Fruit fly (Drosophila melanogaster) whole organism: ENCODE data around the gene CG7332.
A peak's percentile ranks its signal among the peaks of the same experiment; 100 is the strongest.

ENCODE experiments used
- CG8478 ChIP-seq: fragments of >200 bp; optimal IDR thresholded peaks from 2 replicates; lab custom pipeline; 2018; ENCODE audit warnings: inconsistent platforms
- Dll ChIP-seq: fragments of >200 bp; optimal IDR thresholded peaks from 2 replicates; lab custom pipeline; 2017
- EcR ChIP-seq, 2 experiments: fragments of >200 bp; optimal IDR thresholded peaks; 2 replicates each; lab custom pipeline; 2017; ENCODE audit warnings: missing biosample characterization in 2 of 2, missing genetic modification characterization in 2 of 2, missing genetic modification reagents in 2 of 2
- pan ChIP-seq: fragments of >200 bp; optimal IDR thresholded peaks from 2 replicates; lab custom pipeline; 2017
- psq ChIP-seq: fragments of >200 bp; optimal IDR thresholded peaks from 2 replicates; lab custom pipeline; 2017
- usp ChIP-seq: fragments of >200 bp; optimal IDR thresholded peaks from 2 replicates; lab custom pipeline; 2017; ENCODE audit warnings: missing biosample characterization, missing genetic modification characterization, mixed read lengths

CG7332 gene

DNA sequence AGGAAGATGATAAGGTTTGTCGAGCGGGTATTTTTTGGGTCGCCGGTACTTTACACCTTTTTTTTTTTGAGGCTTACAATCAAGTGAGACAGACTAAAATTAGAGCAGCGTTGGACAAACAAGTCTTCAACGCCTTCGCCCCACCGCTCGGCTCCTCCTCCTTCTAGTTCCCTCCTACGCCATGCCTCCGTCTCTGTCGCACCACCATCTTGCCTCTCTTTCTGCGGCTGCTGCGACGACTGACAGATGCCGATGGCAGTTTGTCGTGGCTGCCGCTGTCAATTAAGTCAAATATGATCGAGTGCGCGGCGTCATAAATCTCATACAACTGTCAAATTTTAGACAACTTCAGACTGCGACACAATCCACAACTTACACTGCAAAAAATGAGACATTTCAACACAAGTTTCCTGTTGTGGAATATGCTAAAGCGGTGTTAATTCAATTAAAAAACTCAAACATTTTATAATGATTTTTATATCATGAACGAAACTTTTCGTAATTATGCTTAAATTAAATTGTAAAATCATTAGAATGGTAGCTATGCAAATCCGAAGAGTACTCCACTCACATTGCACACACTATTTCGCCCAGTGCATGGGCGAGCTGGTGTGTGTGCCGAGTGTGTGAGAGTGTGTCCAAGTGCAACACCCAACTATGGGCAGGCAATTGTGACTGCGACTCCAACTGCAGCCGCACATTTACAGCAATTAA lies 36.5 kb downstream of the CG7332 start:
- TF ChIP-seq CG8478 (lab: Kevin White, UChicago) (no peak), usp (GFP tag; lab: Kevin White, UChicago) (no peak), Dll (lab: Kevin White, UChicago) (no peak), pan (lab: Kevin White, UChicago) (no peak), psq (lab: Kevin White, UChicago) (no peak), EcR (GFP tag; optimal IDR thresholded peaks at IDR 0.05; lab: Kevin White, UChicago) (no peak)

DNA sequence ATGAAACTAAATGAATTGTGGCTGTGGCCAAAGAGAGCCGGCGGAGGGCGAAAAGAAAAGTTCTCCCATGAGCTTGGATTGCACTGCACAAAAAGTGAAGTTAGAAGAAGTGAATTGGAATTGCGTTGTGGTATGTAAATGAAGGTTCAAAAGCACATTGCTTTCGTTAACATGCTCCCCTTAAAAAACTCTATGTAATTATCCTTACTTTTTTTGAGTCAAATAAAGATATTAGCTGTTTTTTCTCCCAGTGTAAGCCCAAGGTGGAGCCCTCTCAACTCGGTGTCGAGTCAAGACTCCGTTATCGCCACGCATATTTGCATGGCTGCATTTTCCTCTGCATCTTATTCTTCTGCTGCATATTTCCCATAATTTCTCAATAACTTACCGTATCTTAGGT lies 39.2 kb downstream of the CG7332 start:
- no peak for TF ChIP-seq usp (GFP tag; lab: Kevin White, UChicago)
- no peak for TF ChIP-seq EcR (GFP tag; optimal IDR thresholded peaks at IDR 0.05; lab: Kevin White, UChicago)
- TF ChIP-seq Dll (lab: Kevin White, UChicago) = no peak
- TF ChIP-seq psq (lab: Kevin White, UChicago) = no peak
- TF ChIP-seq CG8478 (lab: Kevin White, UChicago) = no peak
- no peak for TF ChIP-seq pan (lab: Kevin White, UChicago)

DNA sequence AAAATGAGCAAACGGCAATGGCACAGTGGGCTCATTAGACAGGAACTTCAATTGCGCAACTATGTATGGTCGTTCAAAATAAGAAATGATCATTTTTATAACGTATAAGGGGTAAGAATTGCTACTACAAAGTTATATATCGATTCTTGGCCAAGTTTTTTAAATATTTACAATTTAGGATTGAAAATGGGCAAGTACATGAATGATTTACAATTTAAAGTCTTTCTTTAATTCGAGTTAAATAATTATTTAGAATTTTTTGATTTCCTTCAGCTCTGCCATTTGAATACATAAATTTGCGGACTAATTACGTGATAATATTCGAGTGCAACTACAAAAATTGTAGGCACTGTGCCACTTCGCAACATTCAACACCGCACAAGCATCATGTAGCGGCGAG lies 40.4 kb downstream of the CG7332 start:
- TF ChIP-seq CG8478 (lab: Kevin White, UChicago) (no peak), EcR (GFP tag; optimal IDR thresholded peaks at IDR 0.05; lab: Kevin White, UChicago) (no peak), usp (GFP tag; lab: Kevin White, UChicago) (no peak), psq (lab: Kevin White, UChicago) (no peak), Dll (lab: Kevin White, UChicago) (no peak), pan (lab: Kevin White, UChicago) (no peak)

DNA sequence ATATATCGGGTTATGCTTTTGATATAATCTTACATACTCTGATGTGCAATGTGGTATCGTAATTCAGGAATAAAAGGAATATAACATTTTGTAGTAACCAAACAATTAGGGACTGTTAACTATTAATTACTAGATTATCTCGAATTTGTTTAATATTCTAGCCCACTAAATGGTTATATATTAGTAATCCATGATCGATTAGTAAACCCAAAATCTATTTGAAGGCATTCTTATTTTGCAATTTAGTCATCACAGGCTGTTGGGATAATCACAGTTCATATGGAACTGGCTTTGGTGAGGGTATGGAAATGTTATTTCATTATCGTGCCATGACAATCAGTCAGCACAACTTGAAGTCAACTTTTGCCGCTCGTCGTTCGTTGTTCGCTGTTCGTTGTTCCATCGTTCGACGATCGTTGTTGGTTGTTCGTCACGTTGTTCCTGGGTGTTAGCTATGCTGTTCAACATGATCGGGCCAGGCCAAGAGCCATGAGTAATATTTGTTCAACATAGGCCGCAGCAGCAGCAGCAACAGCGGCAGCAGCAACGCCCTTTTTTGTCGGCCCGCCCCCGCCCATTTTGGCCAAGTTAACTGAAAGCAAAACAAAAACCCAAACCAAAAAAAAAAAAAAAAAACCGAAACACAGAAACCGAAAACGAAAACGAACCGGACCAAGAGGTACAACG lies 41.5 kb downstream of the CG7332 start:
- TF ChIP-seq psq (lab: Kevin White, UChicago) = no peak
- no peak for TF ChIP-seq Dll (lab: Kevin White, UChicago)
- no peak for TF ChIP-seq EcR (GFP tag; optimal IDR thresholded peaks at IDR 0.05; lab: Kevin White, UChicago)
- no peak for TF ChIP-seq pan (lab: Kevin White, UChicago)
- TF ChIP-seq usp (GFP tag; lab: Kevin White, UChicago) = no peak
- no peak for TF ChIP-seq CG8478 (lab: Kevin White, UChicago)

DNA sequence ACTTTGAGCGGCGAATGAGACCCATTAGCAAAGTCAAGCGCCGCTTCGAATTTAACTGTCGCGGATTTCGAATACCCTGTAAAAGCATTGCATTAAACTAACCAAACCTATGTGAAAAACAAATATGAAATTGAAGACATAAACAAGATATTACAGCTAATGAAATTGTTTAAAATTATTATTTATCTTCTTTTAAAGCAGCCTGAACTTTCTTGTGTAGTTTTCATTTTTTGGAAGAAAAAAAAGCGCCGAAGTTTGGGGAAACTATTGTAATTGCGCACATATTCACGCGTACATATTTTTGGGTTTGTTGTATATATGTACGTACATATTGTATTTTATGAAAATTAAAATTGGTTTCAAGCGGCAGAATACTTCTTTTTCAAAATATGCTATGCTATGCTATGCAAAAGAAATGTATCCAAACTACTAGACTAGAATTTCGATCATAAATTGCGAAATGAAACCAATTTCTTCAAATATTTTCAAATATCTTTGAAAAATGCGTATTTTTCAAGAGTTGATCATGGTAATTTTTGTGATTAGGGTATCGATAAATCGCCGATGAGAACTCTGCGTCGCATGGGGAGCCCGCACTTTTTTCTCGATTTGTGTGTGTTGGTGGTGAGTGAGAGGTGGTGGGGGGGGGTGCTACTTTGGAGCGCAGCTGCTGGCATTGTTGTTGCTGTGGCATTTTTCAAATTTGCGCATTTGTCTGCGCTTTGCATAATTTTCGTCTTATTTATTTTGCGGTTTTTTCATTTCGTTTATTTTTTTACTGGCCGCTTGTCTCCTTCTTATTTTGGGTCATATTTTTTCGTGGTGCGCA lies 42.3 kb downstream of the CG7332 start:
- TF ChIP-seq EcR (GFP tag; optimal IDR thresholded peaks at IDR 0.05; lab: Kevin White, UChicago) = no peak
- TF ChIP-seq usp (GFP tag; lab: Kevin White, UChicago) = no peak
- no peak for TF ChIP-seq pan (lab: Kevin White, UChicago)
- no peak for TF ChIP-seq Dll (lab: Kevin White, UChicago)
- TF ChIP-seq CG8478 (lab: Kevin White, UChicago) = no peak
- no peak for TF ChIP-seq psq (lab: Kevin White, UChicago)

DNA sequence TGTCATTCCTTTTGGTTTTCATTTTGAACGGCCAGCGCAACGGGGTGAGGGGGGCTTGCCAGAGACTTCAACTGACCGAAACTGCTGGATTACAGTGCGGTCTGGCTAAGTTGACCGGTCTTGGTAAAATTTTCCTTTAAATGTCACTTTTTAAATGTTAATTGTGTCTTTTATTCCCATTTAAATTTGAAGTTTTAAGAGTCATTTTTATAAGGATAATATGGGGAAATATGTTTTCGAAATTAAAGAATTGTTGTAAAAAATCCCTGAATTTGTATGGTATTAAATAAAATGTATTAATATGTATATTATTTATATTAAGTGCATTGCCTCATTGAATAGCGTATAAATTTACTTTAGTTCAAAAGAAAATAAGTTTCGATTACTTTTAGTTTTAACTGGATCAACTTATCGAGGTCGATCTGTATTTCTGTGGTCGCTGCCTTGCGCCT lies 44.3 kb downstream of the CG7332 start:
- TF ChIP-seq Dll (lab: Kevin White, UChicago) (no peak), EcR (GFP tag; optimal IDR thresholded peaks at IDR 0.05; lab: Kevin White, UChicago) (no peak), psq (lab: Kevin White, UChicago) (no peak), pan (lab: Kevin White, UChicago) (no peak), CG8478 (lab: Kevin White, UChicago) (no peak), usp (GFP tag; lab: Kevin White, UChicago) (no peak)

DNA sequence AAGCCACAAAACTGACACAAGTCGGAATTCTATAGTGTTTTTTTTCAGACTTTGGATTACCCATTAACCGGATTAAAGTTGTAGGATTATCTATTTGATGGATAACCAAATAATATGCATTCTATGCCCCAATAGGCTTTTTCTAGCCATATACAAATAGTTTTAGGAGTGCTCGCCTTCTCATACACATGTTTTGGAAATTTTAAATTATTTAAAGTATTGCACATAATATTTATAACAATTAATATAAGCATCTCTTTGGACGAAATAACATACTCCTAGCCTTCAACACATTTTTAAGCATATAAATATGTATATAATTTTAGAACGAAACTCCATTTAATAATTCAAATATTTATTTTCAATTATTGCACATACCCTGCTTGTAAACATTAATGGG lies 45.1 kb downstream of the CG7332 start:
- no peak for TF ChIP-seq Dll (lab: Kevin White, UChicago)
- TF ChIP-seq pan (lab: Kevin White, UChicago) = peak; percentile 79

DNA sequence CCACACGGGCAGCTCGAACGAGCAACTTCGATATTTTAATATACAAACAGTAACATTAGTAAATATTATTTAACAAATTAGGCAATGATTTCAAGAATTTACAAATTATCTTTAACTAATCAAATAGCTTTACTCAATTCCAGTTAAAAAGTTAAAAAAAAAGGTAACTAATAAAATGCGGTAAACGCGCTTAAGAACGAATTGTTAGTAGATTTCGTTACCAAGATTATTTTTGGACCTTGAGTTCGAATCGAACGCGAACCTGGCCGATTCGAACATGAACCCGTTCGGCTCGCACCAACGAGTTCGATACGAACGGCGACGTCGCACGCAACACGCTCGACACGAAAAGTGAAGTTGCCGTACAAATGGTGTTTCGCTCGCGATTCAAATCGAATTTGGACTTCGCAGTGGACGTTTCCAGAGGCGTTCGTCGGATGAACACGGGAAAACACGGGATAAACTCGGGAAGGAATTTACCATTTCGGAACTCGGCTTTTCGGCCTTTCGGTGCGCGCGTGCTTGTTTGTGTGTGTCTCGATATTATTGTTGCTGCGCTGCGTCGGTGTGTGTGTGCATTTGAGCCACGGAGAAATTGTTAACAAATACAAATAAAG lies 45.7 kb downstream of the CG7332 start, which contains the start of gene CG43759:
TSS of gene CG43759 (plus strand) at position 390 of the 617 bp plus-strand sequence.
- TF ChIP-seq Dll (lab: Kevin White, UChicago) (no peak), EcR (GFP tag; optimal IDR thresholded peaks at IDR 0.05; lab: Kevin White, UChicago) (no peak), usp (GFP tag; lab: Kevin White, UChicago) (no peak), CG8478 (lab: Kevin White, UChicago) (no peak), pan (lab: Kevin White, UChicago) (no peak), psq (lab: Kevin White, UChicago) (no peak)

DNA sequence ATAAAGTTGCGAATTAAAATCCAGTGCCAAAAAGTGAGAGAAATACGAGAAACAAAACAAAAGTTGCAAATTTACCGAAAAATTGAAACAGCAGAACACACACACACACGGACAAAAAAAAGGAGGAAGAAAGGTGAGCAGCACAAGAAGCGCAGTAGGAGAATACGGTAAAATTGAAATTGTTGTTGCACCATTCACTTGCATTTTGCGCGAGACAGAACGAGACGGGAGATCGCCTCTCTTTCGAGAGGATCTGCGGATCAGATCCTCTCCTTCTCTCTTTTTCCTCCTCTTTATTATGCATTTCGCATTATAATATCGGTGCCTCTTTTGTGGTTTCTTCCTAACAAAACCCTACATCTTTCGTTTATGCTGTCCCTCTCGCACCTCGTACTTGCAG lies 46.6 kb downstream of the CG7332 start:
- no peak for TF ChIP-seq usp (GFP tag; lab: Kevin White, UChicago)
- TF ChIP-seq pan (lab: Kevin White, UChicago) = no peak
- no peak for TF ChIP-seq CG8478 (lab: Kevin White, UChicago)
- no peak for TF ChIP-seq Dll (lab: Kevin White, UChicago)
- TF ChIP-seq psq (lab: Kevin White, UChicago) = no peak
- TF ChIP-seq EcR (GFP tag; optimal IDR thresholded peaks at IDR 0.05; lab: Kevin White, UChicago) = no peak

DNA sequence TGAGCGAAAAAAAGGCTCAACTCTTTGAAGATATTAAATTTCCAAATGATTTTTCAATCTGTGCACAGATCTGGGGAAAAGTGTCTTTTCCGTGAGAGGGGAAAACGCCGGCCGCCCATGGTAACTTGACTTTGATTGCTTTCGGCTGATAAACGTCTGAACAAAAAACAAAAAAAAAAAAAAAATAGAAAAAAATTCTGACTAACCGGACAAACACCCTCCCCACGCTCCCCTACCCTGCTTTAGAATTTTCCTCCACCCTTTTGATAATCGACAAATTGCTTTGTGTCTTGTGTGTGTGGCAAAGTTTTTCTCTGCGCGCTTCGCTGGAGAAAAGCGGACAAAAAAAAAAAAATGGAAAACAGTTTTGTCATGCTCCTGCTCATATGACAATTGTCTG lies 49.1 kb downstream of the CG7332 start:
- no peak for TF ChIP-seq Dll (lab: Kevin White, UChicago)
- TF ChIP-seq pan (lab: Kevin White, UChicago) = no peak
- no peak for TF ChIP-seq psq (lab: Kevin White, UChicago)
- TF ChIP-seq EcR (GFP tag; optimal IDR thresholded peaks at IDR 0.05; lab: Kevin White, UChicago) = no peak
- TF ChIP-seq usp (GFP tag; lab: Kevin White, UChicago) = no peak
- TF ChIP-seq CG8478 (lab: Kevin White, UChicago) = no peak
